Fruit fly (Drosophila melanogaster) whole organism, pupa: ENCODE measurements around the gene Nle.

Experiments used
- CG17806 ChIP-seq: fragments of 200-800 bp; sonication (Bioruptor generic); optimal IDR thresholded peaks from 2 replicates; lab custom pipeline; 2018; ENCODE audit warnings: missing biosample characterization, mild to moderate bottlenecking, missing genetic modification characterization, moderate library complexity
- CG34367 ChIP-seq: fragments of 200-800 bp; sonication (Bioruptor generic); optimal IDR thresholded peaks from 2 replicates; lab custom pipeline; 2018; ENCODE audit warnings: missing biosample characterization, mild to moderate bottlenecking, missing genetic modification characterization
- EcR ChIP-seq: fragments of 200-800 bp; sonication (Bioruptor generic); optimal IDR thresholded peaks from 3 replicates; lab custom pipeline; 2019; ENCODE audit warnings: missing biosample characterization, missing genetic modification characterization, mild to moderate bottlenecking, moderate library complexity, missing genetic modification reagents

DNA sequence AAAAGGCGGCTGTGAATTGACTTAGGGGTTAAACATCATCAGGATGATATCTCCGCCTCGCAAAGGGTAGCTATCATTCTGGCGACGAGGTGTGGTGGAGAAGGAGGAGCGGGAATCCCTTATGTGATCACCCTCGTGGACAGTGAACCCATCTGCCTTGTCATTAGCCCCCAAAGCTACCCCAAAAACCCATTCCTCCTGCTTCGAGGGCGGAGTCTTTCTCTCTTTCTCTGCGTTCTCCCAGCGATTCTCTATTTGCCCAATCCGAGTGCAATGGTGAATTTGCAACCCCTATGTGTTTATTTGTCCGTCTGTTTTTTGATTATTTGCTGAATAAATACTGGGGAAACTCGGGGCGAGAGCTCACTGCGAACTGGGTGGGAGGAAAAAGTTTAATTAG is 17.3 kb upstream of the Nle start:
- TF ChIP-seq CG34367 (tag; lab: Kevin White, UChicago) (no peak), EcR (GFP tag; lab: Kevin White, UChicago) (no peak), CG17806 (tag; lab: Kevin White, UChicago) (no peak)
